Worm (Caenorhabditis elegans) whole organism, early embryonic: Measurements from ENCODE around the gene F43C11.10.

Source experiments
- ama-1 ChIP-seq: fragments of 150-350 bp; optimal IDR thresholded peaks from 2 replicates; lab custom pipeline; 2014
- ceh-36 ChIP-seq: sonication (generic microtip); optimal IDR thresholded peaks from 2 replicates; lab custom pipeline; 2016; ENCODE audit warnings: missing genetic modification characterization, inconsistent platforms, missing compliant biosample characterization
- flt-1 ChIP-seq: fragments of 200-800 bp; sonication (Bioruptor generic); IDR thresholded peaks from 2 replicates; pipeline ENCODE4 v1.3.6; 2022; ENCODE audit warnings: missing genetic modification characterization, missing compliant biosample characterization
- sea-1 ChIP-seq: fragments of 200-800 bp; sonication (Bioruptor generic); conservative IDR thresholded peaks from 2 replicates; pipeline ENCODE4 v1.3.6; 2022; ENCODE audit warnings: missing genetic modification characterization, missing compliant biosample characterization

DNA sequence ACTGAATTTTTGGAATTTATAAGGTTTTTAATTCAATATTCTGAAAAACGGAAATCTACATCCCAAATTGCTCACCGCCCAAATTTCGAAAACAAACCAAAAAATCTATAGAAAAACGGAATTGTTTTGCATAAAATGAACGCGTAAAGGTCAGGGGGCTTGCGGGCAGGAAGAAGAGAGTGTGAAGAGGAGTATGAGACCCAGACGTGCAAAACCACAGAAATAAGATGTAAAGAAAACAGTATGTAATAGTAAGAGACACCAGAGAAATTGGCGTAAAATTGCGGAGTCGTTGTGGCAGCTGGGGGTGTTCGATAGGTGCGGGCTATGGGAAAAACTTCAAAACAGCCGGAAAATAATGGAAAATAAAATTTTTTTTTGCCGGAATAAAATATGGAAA is 11.5 kb downstream of the F43C11.10 start:
- TF ChIP-seq ama-1 = no peak
- TF ChIP-seq ceh-36 (tag; lab: Kevin White, UChicago) = no peak
- no peak for TF ChIP-seq sea-1 (GFP tag; lab: Robert Waterston, UW)
- TF ChIP-seq flt-1 (GFP tag; lab: Robert Waterston, UW) = no peak
